Worm (Caenorhabditis elegans): ENCODE measurements around the gene C49F5.7.

ce11 chrX:12038728-12039127 lies 44.1 kb downstream of the C49F5.7 start:
- no peak for TF ChIP-seq W03F9.2 (tag; optimal IDR thresholded peaks at IDR 0.05)
- no peak for TF ChIP-seq him-1 (tag; optimal IDR thresholded peaks at IDR 0.05)

Measured in whole organism, L4/young adult.